In the genomic region with DNA sequence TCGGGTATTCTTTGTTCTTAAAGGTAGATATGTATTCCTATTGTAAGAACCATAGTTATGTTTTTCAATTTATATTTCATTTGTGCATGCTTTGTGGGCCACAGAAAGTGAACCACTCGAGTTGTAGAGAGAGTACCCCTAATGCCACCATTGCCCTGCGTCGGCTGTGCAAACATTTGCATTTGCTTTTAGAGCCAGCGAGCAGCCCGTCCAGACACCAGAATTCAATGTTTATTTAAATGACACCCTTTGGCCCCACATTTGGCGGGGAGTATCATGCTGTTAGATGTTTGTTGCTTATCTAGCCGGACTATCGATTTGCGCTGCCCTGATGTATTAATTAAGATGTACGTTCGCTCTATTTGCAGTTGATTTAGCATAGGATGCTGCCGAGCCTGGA, we compare ENCODE assay signal across 1 fruit fly cellular context.
TF ChIP-seq lines count a peak whose summit lies in the region.

No protein-coding gene starts in this region.

TF ChIP-seq in whole organism, embryonic, 481 proteins besides CTCF, POLR2A, EP300 and RAD21 (continued from another document and continues in another):
- TF ChIP-seq gem (tag; optimal IDR thresholded peaks at IDR 0.05; lab: Kevin White, UChicago) (no peak), Vsx1 (GFP tag; optimal IDR thresholded peaks at IDR 0.05; lab: Kevin White, UChicago) (no peak), vvl (GFP tag; IDR thresholded peaks at IDR 0.05; lab: Robert Waterston, UW) (peak; percentile 40; the same call in 1 of the 2 replicates), MESR4 (GFP tag; optimal IDR thresholded peaks at IDR 0.05; lab: Kevin White, UChicago) (no peak), tup (GFP tag; optimal IDR thresholded peaks at IDR 0.05; lab: Kevin White, UChicago) (peak; percentile 17), CG17186 (GFP tag; optimal IDR thresholded peaks at IDR 0.05; lab: Kevin White, UChicago) (peak; percentile 14), CG2678 (tag; optimal IDR thresholded peaks at IDR 0.05; lab: Kevin White, UChicago) (peak; percentile 34), kni (GFP tag; optimal IDR thresholded peaks at IDR 0.05; lab: Kevin White, UChicago) (peak; percentile 42), Poxn (GFP tag; IDR thresholded peaks at IDR 0.05; lab: Robert Waterston, UW) (no peak), CG2116 (GFP tag; optimal IDR thresholded peaks at IDR 0.05; lab: Kevin White, UChicago) (no peak), bigmax (GFP tag; optimal IDR thresholded peaks at IDR 0.05; lab: Kevin White, UChicago) (no peak), CG11695 (GFP tag; IDR thresholded peaks at IDR 0.05; lab: Robert Waterston, UW) (peak; percentile 63), CG1233 (GFP tag; optimal IDR thresholded peaks at IDR 0.05; lab: Kevin White, UChicago) (peak; percentile 30), CHES-1-like (GFP tag; optimal IDR thresholded peaks at IDR 0.05; lab: Kevin White, UChicago) (no peak), aop (GFP tag; IDR thresholded peaks at IDR 0.05; lab: Robert Waterston, UW) (peak; percentile 11; the same call in 1 of the 2 replicates), NC2β (GFP tag; optimal IDR thresholded peaks at IDR 0.05; lab: Kevin White, UChicago) (no peak), CG11504 (tag; optimal IDR thresholded peaks at IDR 0.05; lab: Kevin White, UChicago) (no peak), CG5180 (GFP tag; optimal IDR thresholded peaks at IDR 0.05; lab: Kevin White, UChicago) (peak; percentile 25), lbe (GFP tag; optimal IDR thresholded peaks at IDR 0.05; lab: Kevin White, UChicago) (no peak), Hr3 (GFP tag; optimal IDR thresholded peaks at IDR 0.05; lab: Kevin White, UChicago) (no peak), CG4328 (GFP tag; optimal IDR thresholded peaks at IDR 0.05; lab: Kevin White, UChicago) (peak; percentile 28), CG13123 (GFP tag; optimal IDR thresholded peaks at IDR 0.05; lab: Kevin White, UChicago) (no peak), CG14710 (tag; optimal IDR thresholded peaks at IDR 0.05; lab: Kevin White, UChicago) (peak; percentile 2), gcm2 (GFP tag; optimal IDR thresholded peaks at IDR 0.05; lab: Kevin White, UChicago) (no peak), gcm (GFP tag; optimal IDR thresholded peaks at IDR 0.05; lab: Kevin White, UChicago) (peak; percentile 28), CG32532 (GFP tag; IDR thresholded peaks at IDR 0.05; lab: Robert Waterston, UW) (no peak), CG1603 (tag; optimal IDR thresholded peaks at IDR 0.05; lab: Kevin White, UChicago) (peak; percentile 48), CG2875 (GFP tag; optimal IDR thresholded peaks at IDR 0.05; lab: Kevin White, UChicago) (peak; percentile 36), hkb (optimal IDR thresholded peaks at IDR 0.05; lab: Kevin White, UChicago) (no peak), hkb (GFP tag; IDR thresholded peaks at IDR 0.05; lab: Robert Waterston, UW) (peak; percentile 50), CG7271 (tag; optimal IDR thresholded peaks at IDR 0.05; lab: Kevin White, UChicago) (no peak), C15 (GFP tag; IDR thresholded peaks at IDR 0.05; lab: Robert Waterston, UW) (no peak), Fer1 (GFP tag; optimal IDR thresholded peaks at IDR 0.05; lab: Kevin White, UChicago) (peak; percentile 8), CG10431 (GFP tag; optimal IDR thresholded peaks at IDR 0.05; lab: Kevin White, UChicago) (peak; percentile 29), sob (GFP tag; IDR thresholded peaks at IDR 0.05; lab: Robert Waterston, UW) (0 out of 2 replicates have a peak, but pooled peaks have one; percentile 5), knrl (GFP tag; IDR thresholded peaks at IDR 0.05; lab: Robert Waterston, UW; ENCODE audit: partially characterized antibody) (no peak), CG17912 (GFP tag; optimal IDR thresholded peaks at IDR 0.05; lab: Kevin White, UChicago) (no peak), CG10462 (GFP tag; optimal IDR thresholded peaks at IDR 0.05; lab: Kevin White, UChicago) (no peak), CG2120 (GFP tag; optimal IDR thresholded peaks at IDR 0.05; lab: Kevin White, UChicago) (no peak), Sox100B (GFP tag; optimal IDR thresholded peaks at IDR 0.05; lab: Kevin White, UChicago) (peak; percentile 21), CG3847 (GFP tag; IDR thresholded peaks at IDR 0.05; lab: Robert Waterston, UW) (no peak), Gsc (GFP tag; IDR thresholded peaks at IDR 0.05; lab: Robert Waterston, UW) (no peak), CG11723 (GFP tag; optimal IDR thresholded peaks at IDR 0.05; lab: Kevin White, UChicago) (peak; percentile 11), pan (optimal IDR thresholded peaks at IDR 0.05; lab: Kevin White, UChicago) (no peak), pan (GFP tag; optimal IDR thresholded peaks at IDR 0.05 in 1 of 2, IDR thresholded peaks at IDR 0.05 in 1 of 2) (peak in 1 of 2 experiments; percentile 5), Opbp (GFP tag; IDR thresholded peaks at IDR 0.05; lab: Robert Waterston, UW; ENCODE audit: partially characterized antibody) (no peak), HLHmδ (GFP tag; optimal IDR thresholded peaks at IDR 0.05; lab: Kevin White, UChicago) (peak; percentile 87), CG12071 (GFP tag; optimal IDR thresholded peaks at IDR 0.05; lab: Kevin White, UChicago) (peak; percentile 59), sna (GFP tag; IDR thresholded peaks at IDR 0.05; lab: Robert Waterston, UW; ENCODE audit: partially characterized antibody) (no peak), CG3407 (GFP tag; optimal IDR thresholded peaks at IDR 0.05; lab: Kevin White, UChicago) (peak; percentile 20), CG7839 (tag; optimal IDR thresholded peaks at IDR 0.05; lab: Kevin White, UChicago) (peak; percentile 2), CG1529 (GFP tag; optimal IDR thresholded peaks at IDR 0.05; lab: Kevin White, UChicago) (peak; percentile 0), bab2 (GFP tag; optimal IDR thresholded peaks at IDR 0.05; lab: Kevin White, UChicago) (no peak), stc (GFP tag; IDR thresholded peaks at IDR 0.05; lab: Robert Waterston, UW) (peak; percentile 26; the same call in 1 of the 2 replicates), CG6854 (GFP tag; optimal IDR thresholded peaks at IDR 0.05; lab: Kevin White, UChicago) (no peak), fd102C (GFP tag; optimal IDR thresholded peaks at IDR 0.05; lab: Kevin White, UChicago) (peak; percentile 14), wek (GFP tag; optimal IDR thresholded peaks at IDR 0.05; lab: Kevin White, UChicago) (peak; percentile 90), nmo (GFP tag; optimal IDR thresholded peaks at IDR 0.05; lab: Kevin White, UChicago) (no peak), D (optimal IDR thresholded peaks at IDR 0.05; lab: Kevin White, UChicago) (no peak), D (GFP tag; optimal IDR thresholded peaks at IDR 0.05; lab: Kevin White, UChicago) (peak; percentile 4), CG13424 (tag; optimal IDR thresholded peaks at IDR 0.05; lab: Kevin White, UChicago) (peak; percentile 17), Elba2 (GFP tag; optimal IDR thresholded peaks at IDR 0.05; lab: Kevin White, UChicago) (no peak), CG6272 (GFP tag; IDR thresholded peaks at IDR 0.05; lab: Robert Waterston, UW) (no peak), maf-S (GFP tag; optimal IDR thresholded peaks at IDR 0.05; lab: Kevin White, UChicago) (no peak), CoRest (tag; optimal IDR thresholded peaks at IDR 0.05; lab: Kevin White, UChicago) (no peak), CG18764 (GFP tag; optimal IDR thresholded peaks at IDR 0.05; lab: Kevin White, UChicago) (peak; percentile 32), CG15269 (tag; optimal IDR thresholded peaks at IDR 0.05; lab: Kevin White, UChicago) (no peak), CG15514 (GFP tag; optimal IDR thresholded peaks at IDR 0.05; lab: Kevin White, UChicago) (peak; percentile 41), dysf (GFP tag; IDR thresholded peaks at IDR 0.05; lab: Robert Waterston, UW) (0 out of 3 replicates have a peak, but pooled peaks have one; percentile 6), lilli (GFP tag; optimal IDR thresholded peaks at IDR 0.05; lab: Kevin White, UChicago) (no peak), CG17802 (tag; optimal IDR thresholded peaks at IDR 0.05; lab: Kevin White, UChicago) (no peak), CG11398 (GFP tag; optimal IDR thresholded peaks at IDR 0.05; lab: Kevin White, UChicago) (no peak), otp (GFP tag; IDR thresholded peaks at IDR 0.05; lab: Robert Waterston, UW) (peak; percentile 66; the same call in 1 of the 3 replicates), CG7372 (GFP tag; IDR thresholded peaks at IDR 0.05; lab: Robert Waterston, UW) (no peak), CG7987 (GFP tag; optimal IDR thresholded peaks at IDR 0.05; lab: Kevin White, UChicago) (peak; percentile 57), ci (GFP tag; IDR thresholded peaks at IDR 0.05; lab: Robert Waterston, UW) (peak; percentile 73; the same call in 2 of the 3 replicates), zfh1 (GFP tag; IDR thresholded peaks at IDR 0.05; lab: Robert Waterston, UW) (no peak), mirr (GFP tag; optimal IDR thresholded peaks at IDR 0.05; lab: Kevin White, UChicago) (peak; percentile 14), Kr (GFP tag; optimal IDR thresholded peaks at IDR 0.05; lab: Kevin White, UChicago) (peak; percentile 10), BEAF-32 (GFP tag; optimal IDR thresholded peaks at IDR 0.05; lab: Kevin White, UChicago) (no peak), CG12219 (GFP tag; optimal IDR thresholded peaks at IDR 0.05; lab: Kevin White, UChicago) (no peak), CG34224 (GFP tag; IDR thresholded peaks at IDR 0.05; lab: Robert Waterston, UW; ENCODE audit: partially characterized antibody) (no peak), Abd-B (GFP tag; optimal IDR thresholded peaks at IDR 0.05; lab: Kevin White, UChicago) (no peak), NfI (GFP tag; optimal IDR thresholded peaks at IDR 0.05; lab: Kevin White, UChicago) (peak; percentile 16), az2 (GFP tag; optimal IDR thresholded peaks at IDR 0.05; lab: Kevin White, UChicago) (no peak), en (GFP tag; optimal IDR thresholded peaks at IDR 0.05; lab: Kevin White, UChicago) (no peak), nau (GFP tag; optimal IDR thresholded peaks at IDR 0.05; lab: Kevin White, UChicago) (peak; percentile 13), Taf1 (GFP tag; IDR thresholded peaks at IDR 0.05; lab: Robert Waterston, UW) (no peak), unpg (GFP tag; optimal IDR thresholded peaks at IDR 0.05; lab: Kevin White, UChicago) (peak; percentile 16), CG7357 (GFP tag; IDR thresholded peaks at IDR 0.05; lab: Robert Waterston, UW) (no peak), oc (tag; optimal IDR thresholded peaks at IDR 0.05; lab: Kevin White, UChicago) (no peak), da (GFP tag; optimal IDR thresholded peaks at IDR 0.05; lab: Kevin White, UChicago) (no peak), CG15696 (tag; optimal IDR thresholded peaks at IDR 0.05; lab: Kevin White, UChicago) (peak; percentile 2), lab (GFP tag; optimal IDR thresholded peaks at IDR 0.05; lab: Kevin White, UChicago) (peak; percentile 70), Hr78 (GFP tag; optimal IDR thresholded peaks at IDR 0.05; lab: Kevin White, UChicago) (peak in 1 of 2 experiments; percentile 52), gfzf (GFP tag; optimal IDR thresholded peaks at IDR 0.05; lab: Kevin White, UChicago) (no peak), sqz (GFP tag; optimal IDR thresholded peaks at IDR 0.05; lab: Kevin White, UChicago) (peak; percentile 35), CG6254 (GFP tag; optimal IDR thresholded peaks at IDR 0.05; lab: Kevin White, UChicago) (peak; percentile 22), CG30431 (GFP tag; optimal IDR thresholded peaks at IDR 0.05; lab: Kevin White, UChicago) (no peak), HHEX (GFP tag; optimal IDR thresholded peaks at IDR 0.05; lab: Kevin White, UChicago) (peak; percentile 33), CG17385 (GFP tag; optimal IDR thresholded peaks at IDR 0.05; lab: Kevin White, UChicago) (peak; percentile 28), CG6813 (GFP tag; optimal IDR thresholded peaks at IDR 0.05; lab: Kevin White, UChicago) (peak; percentile 68), caup (GFP tag; optimal IDR thresholded peaks at IDR 0.05; lab: Kevin White, UChicago; ENCODE audit: severe bottlenecking) (peak; percentile 49), Meics (GFP tag; optimal IDR thresholded peaks at IDR 0.05; lab: Kevin White, UChicago) (peak; percentile 19), CG4282 (GFP tag; optimal IDR thresholded peaks at IDR 0.05; lab: Kevin White, UChicago) (no peak), fd64A (GFP tag; optimal IDR thresholded peaks at IDR 0.05; lab: Kevin White, UChicago) (peak; percentile 50), CG17568 (GFP tag; optimal IDR thresholded peaks at IDR 0.05; lab: Kevin White, UChicago) (peak; percentile 62), CG9727 (GFP tag; optimal IDR thresholded peaks at IDR 0.05; lab: Kevin White, UChicago) (peak; percentile 47), Awh (GFP tag; IDR thresholded peaks at IDR 0.05; lab: Robert Waterston, UW) (peak; percentile 24; the same call in 1 of the 2 replicates), CG1792 (GFP tag; optimal IDR thresholded peaks at IDR 0.05; lab: Kevin White, UChicago) (peak; percentile 4), Hmr (GFP tag; optimal IDR thresholded peaks at IDR 0.05; lab: Kevin White, UChicago) (peak; percentile 20), Asciz (GFP tag; optimal IDR thresholded peaks at IDR 0.05; lab: Kevin White, UChicago) (peak; percentile 50), phol (tag; optimal IDR thresholded peaks at IDR 0.05; lab: Kevin White, UChicago) (no peak), sens (GFP tag; lab: Kevin White, UChicago) (peak; percentile 65), Mes4 (GFP tag; optimal IDR thresholded peaks at IDR 0.05; lab: Kevin White, UChicago) (no peak), ftz-f1 (GFP tag; optimal IDR thresholded peaks at IDR 0.05; lab: Kevin White, UChicago) (no peak), PHDP (tag; optimal IDR thresholded peaks at IDR 0.05; lab: Kevin White, UChicago) (peak; percentile 24), CG10654 (GFP tag; optimal IDR thresholded peaks at IDR 0.05; lab: Kevin White, UChicago) (peak; percentile 6), Oli (tag; optimal IDR thresholded peaks at IDR 0.05; lab: Kevin White, UChicago) (no peak), pho (GFP tag; optimal IDR thresholded peaks at IDR 0.05; lab: Kevin White, UChicago) (no peak), CG2202 (tag; optimal IDR thresholded peaks at IDR 0.05; lab: Kevin White, UChicago) (no peak), Blimp-1 (GFP tag; optimal IDR thresholded peaks at IDR 0.05; lab: Kevin White, UChicago) (peak; percentile 32), CG10147 (GFP tag; optimal IDR thresholded peaks at IDR 0.05; lab: Kevin White, UChicago) (no peak), CG14050 (GFP tag; IDR thresholded peaks at IDR 0.05; lab: Robert Waterston, UW) (no peak), CG4730 (GFP tag; IDR thresholded peaks at IDR 0.05; lab: Robert Waterston, UW) (no peak), CG8944 (GFP tag; optimal IDR thresholded peaks at IDR 0.05; lab: Kevin White, UChicago) (no peak), her (GFP tag; optimal IDR thresholded peaks at IDR 0.05; lab: Kevin White, UChicago) (no peak), Dref (GFP tag; IDR thresholded peaks at IDR 0.05; lab: Robert Waterston, UW) (no peak), Dad (GFP tag; optimal IDR thresholded peaks at IDR 0.05; lab: Kevin White, UChicago) (no peak)
